Worm (Caenorhabditis elegans) whole organism, early embryonic: ENCODE results near the gene tsp-8.

Experiments
- B0310.2 ChIP-seq: sonication (generic microtip); optimal IDR thresholded peaks from 2 replicates; lab custom pipeline; 2016; ENCODE audit warnings: mild to moderate bottlenecking, missing genetic modification characterization, missing compliant biosample characterization
- F13C5.2 ChIP-seq: sonication (generic microtip); optimal IDR thresholded peaks from 2 replicates; lab custom pipeline; 2017; ENCODE audit warnings: mild to moderate bottlenecking, missing genetic modification characterization, inconsistent platforms, missing compliant biosample characterization
- ama-1 ChIP-seq: fragments of 150-350 bp; optimal IDR thresholded peaks from 2 replicates; lab custom pipeline; 2014
- ceh-13 ChIP-seq: fragments of 200-800 bp; sonication (Bioruptor generic); optimal IDR thresholded peaks from 2 replicates; lab custom pipeline; 2018; ENCODE audit warnings: mild to moderate bottlenecking, missing genetic modification characterization, missing compliant biosample characterization
- ceh-36 ChIP-seq: sonication (generic microtip); optimal IDR thresholded peaks from 2 replicates; lab custom pipeline; 2016; ENCODE audit warnings: missing genetic modification characterization, inconsistent platforms, missing compliant biosample characterization
- flt-1 ChIP-seq: fragments of 200-800 bp; sonication (Bioruptor generic); IDR thresholded peaks from 2 replicates; pipeline ENCODE4 v1.3.6; 2022; ENCODE audit warnings: missing genetic modification characterization, missing compliant biosample characterization
- pes-1 ChIP-seq: fragments of 200-800 bp; sonication (Bioruptor generic); IDR thresholded peaks from 2 replicates; pipeline ENCODE4 v1.3.6; 2022; ENCODE audit warnings: missing genetic modification reagents, missing genetic modification characterization, missing compliant biosample characterization
- tbx-37 ChIP-seq: fragments of 200-800 bp; sonication (Bioruptor generic); conservative IDR thresholded peaks from 2 replicates; pipeline ENCODE4 v1.3.6; 2022; ENCODE audit warnings: missing genetic modification reagents, missing genetic modification characterization, missing compliant biosample characterization

DNA sequence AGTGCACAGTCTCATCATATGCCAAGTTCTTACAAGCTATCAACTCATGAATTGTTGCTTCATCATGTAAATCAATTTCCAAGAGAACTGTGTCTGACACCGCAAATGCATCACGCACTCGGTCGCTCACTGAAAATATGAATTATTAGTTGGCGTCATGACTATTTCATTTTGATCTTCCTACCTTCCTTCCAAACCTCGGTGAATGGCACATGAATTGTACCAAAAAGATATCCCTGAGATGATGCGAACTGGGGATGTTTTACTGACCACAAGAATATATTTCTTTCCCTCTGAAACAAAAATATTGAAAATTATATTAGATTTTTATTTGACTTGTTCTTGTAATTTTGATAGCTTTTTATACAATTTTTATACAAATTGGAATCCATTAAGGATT is 30.9 kb upstream of the tsp-8 start:
- TF ChIP-seq pes-1 (GFP tag; lab: Robert Waterston, UW) (no peak), F13C5.2 (tag; lab: Kevin White, UChicago) (no peak), ama-1 (lab: Kevin White, UChicago) (no peak), ceh-13 (no peak), B0310.2 (tag; lab: Kevin White, UChicago) (no peak), flt-1 (no peak), ceh-36 (tag; lab: Kevin White, UChicago) (no peak), tbx-37 (GFP tag; lab: Robert Waterston, UW) (no peak)
